Worm (Caenorhabditis elegans): ENCODE results near the gene fib-1.

DNA sequence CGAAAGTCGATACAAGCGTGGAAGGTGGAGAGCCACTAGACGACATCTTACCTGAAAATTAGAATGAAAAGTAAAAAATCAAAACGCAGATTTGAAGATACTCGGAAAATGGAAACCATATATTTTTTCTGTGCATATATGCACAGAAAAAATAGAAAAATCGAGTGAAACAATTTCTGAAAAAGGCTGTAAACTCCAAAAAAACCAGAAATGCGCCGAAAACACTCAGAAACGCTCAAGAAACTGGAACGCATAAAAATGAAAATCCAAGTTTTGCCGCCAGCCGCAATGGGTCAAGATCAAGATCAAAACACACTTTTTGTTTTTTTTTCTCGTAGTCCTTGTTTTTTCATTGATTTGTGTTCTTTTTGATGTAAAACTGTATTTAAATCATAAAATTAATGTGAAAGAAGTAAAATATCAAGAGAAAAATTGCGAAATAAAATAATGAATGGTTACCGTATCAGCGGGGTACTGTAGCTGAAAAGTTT is 9.4 kb downstream of the fib-1 start, which contains the start of gene T01C3.3:
- no peak for TF ChIP-seq ceh-13 (GFP tag; optimal IDR thresholded peaks at IDR 0.05)
- TF ChIP-seq hmbx-1 (tag; optimal IDR thresholded peaks at IDR 0.05), result no peak
- TF ChIP-seq flt-1 (GFP tag; IDR thresholded peaks at IDR 0.05), result no peak
- TF ChIP-seq sea-1 (GFP tag; conservative IDR thresholded peaks at IDR 0.05), result no peak
- TF ChIP-seq tbx-37 (GFP tag; conservative IDR thresholded peaks at IDR 0.05), result no peak
- no peak for TF ChIP-seq B0310.2 (tag; optimal IDR thresholded peaks at IDR 0.05)
- no peak for TF ChIP-seq tra-4 (tag; optimal IDR thresholded peaks at IDR 0.05)
- no peak for TF ChIP-seq scrt-1 (GFP tag; IDR thresholded peaks at IDR 0.05)
- no peak for TF ChIP-seq ama-1 (optimal IDR thresholded peaks at IDR 0.05)
- TF ChIP-seq F13C5.2 (tag; optimal IDR thresholded peaks at IDR 0.05), result no peak

Measured in whole organism, early embryonic.